Fruit fly (Drosophila melanogaster) whole organism, embryonic: ENCODE data around the gene CG10470.

Experiments
- Adf1 ChIP-seq: fragments of 200-800 bp; sonication (Bioruptor generic); IDR thresholded peaks from 2 replicates; pipeline ENCODE4 v1.3.6; 2022; ENCODE audit warnings: missing biosample characterization, missing genetic modification characterization
- CG10209 ChIP-seq: fragments of 200-800 bp; sonication (Bioruptor generic); optimal IDR thresholded peaks from 3 replicates; lab custom pipeline; 2017; ENCODE audit warnings: missing biosample characterization, mild to moderate bottlenecking, missing genetic modification characterization, missing genetic modification reagents
- CG10565 ChIP-seq: fragments of 200-800 bp; sonication (Bioruptor generic); optimal IDR thresholded peaks from 3 replicates; lab custom pipeline; 2016; ENCODE audit warnings: missing biosample characterization, mild to moderate bottlenecking, missing genetic modification characterization
- CG11695 ChIP-seq: fragments of 200-800 bp; sonication (Bioruptor generic); IDR thresholded peaks from 3 replicates; pipeline ENCODE4 v1.3.6; 2022; ENCODE audit warnings: missing biosample characterization, missing genetic modification characterization
- CG12299 ChIP-seq: fragments of 200-800 bp; sonication (Bioruptor generic); optimal IDR thresholded peaks from 2 replicates; lab custom pipeline; 2018; ENCODE audit warnings: missing biosample characterization, mild to moderate bottlenecking, missing genetic modification characterization
- CG14710 ChIP-seq: fragments of 200-800 bp; sonication (Bioruptor generic); optimal IDR thresholded peaks from 3 replicates; lab custom pipeline; 2019; ENCODE audit warnings: missing biosample characterization, mild to moderate bottlenecking, missing genetic modification characterization, moderate library complexity
- CG15073 ChIP-seq: fragments of 200-800 bp; sonication (Bioruptor generic); optimal IDR thresholded peaks from 2 replicates; lab custom pipeline; 2016; ENCODE audit warnings: missing biosample characterization, missing genetic modification characterization
- CG17361 ChIP-seq: fragments of 200-800 bp; sonication (Bioruptor generic); IDR thresholded peaks from 3 replicates; pipeline ENCODE4 v1.3.6; 2022; ENCODE audit warnings: missing biosample characterization, missing genetic modification characterization
- CG30431 ChIP-seq: fragments of 200-800 bp; sonication (Bioruptor generic); optimal IDR thresholded peaks from 2 replicates; lab custom pipeline; 2017; ENCODE audit warnings: missing biosample characterization, missing genetic modification characterization
- CG3995 ChIP-seq: fragments of 200-800 bp; sonication (Bioruptor generic); optimal IDR thresholded peaks from 3 replicates; lab custom pipeline; 2016; ENCODE audit warnings: missing biosample characterization, missing genetic modification characterization
- CG5180 ChIP-seq: fragments of 200-800 bp; sonication (Bioruptor generic); optimal IDR thresholded peaks from 3 replicates; lab custom pipeline; 2017; ENCODE audit warnings: missing biosample characterization, missing genetic modification characterization, mild to moderate bottlenecking, moderate library complexity, missing genetic modification reagents
- CG6683 ChIP-seq: fragments of 200-800 bp; sonication (Bioruptor generic); optimal IDR thresholded peaks from 2 replicates; lab custom pipeline; 2017; ENCODE audit warnings: missing biosample characterization, mild to moderate bottlenecking, missing genetic modification characterization, missing genetic modification reagents
- CG6791 ChIP-seq: fragments of 200-800 bp; sonication (Bioruptor generic); IDR thresholded peaks from 3 replicates; pipeline ENCODE4 v1.3.6; 2022; ENCODE audit warnings: missing biosample characterization, missing genetic modification characterization; ENCODE audit not compliant: partially characterized antibody
- CG7928 ChIP-seq: fragments of 200-800 bp; sonication (Bioruptor generic); optimal IDR thresholded peaks from 2 replicates; lab custom pipeline; 2017; ENCODE audit warnings: missing biosample characterization, mild to moderate bottlenecking, missing genetic modification characterization
- CG7963 ChIP-seq: fragments of 200-800 bp; sonication (Bioruptor generic); IDR thresholded peaks from 3 replicates; pipeline ENCODE4 v1.3.6; 2022; ENCODE audit warnings: missing biosample characterization, missing genetic modification characterization; ENCODE audit not compliant: partially characterized antibody
- CG8388 ChIP-seq: fragments of 200-800 bp; sonication (Bioruptor generic); optimal IDR thresholded peaks from 2 replicates; lab custom pipeline; 2019; ENCODE audit warnings: missing biosample characterization, mild to moderate bottlenecking, missing genetic modification characterization, moderate library complexity
- CG9797 ChIP-seq: fragments of 200-800 bp; sonication (Bioruptor generic); optimal IDR thresholded peaks from 3 replicates; lab custom pipeline; 2018; ENCODE audit warnings: missing biosample characterization, mild to moderate bottlenecking, missing genetic modification characterization
- Dip2 ChIP-seq: fragments of 200-800 bp; sonication (Bioruptor generic); IDR thresholded peaks from 2 replicates; pipeline ENCODE4 v1.3.6; 2022; ENCODE audit warnings: missing biosample characterization, missing genetic modification characterization
- Dll ChIP-seq: fragments of 200-800 bp; sonication (Bioruptor generic); IDR thresholded peaks from 4 replicates; pipeline ENCODE4 v1.3.6; 2022; ENCODE audit warnings: missing biosample characterization, missing genetic modification characterization; ENCODE audit not compliant: partially characterized antibody
- E2f1 ChIP-seq: fragments of 200-800 bp; sonication (Bioruptor generic); IDR thresholded peaks from 2 replicates; pipeline ENCODE4 v1.3.6; 2022; ENCODE audit warnings: missing biosample characterization, missing genetic modification characterization
- E2f2 ChIP-seq: fragments of 200-800 bp; sonication (Bioruptor generic); IDR thresholded peaks from 2 replicates; pipeline ENCODE4 v1.3.6; 2022; ENCODE audit warnings: missing biosample characterization, missing genetic modification characterization
- Hey ChIP-seq: fragments of 200-800 bp; sonication (Bioruptor generic); optimal IDR thresholded peaks from 3 replicates; lab custom pipeline; 2018; ENCODE audit warnings: missing biosample characterization, mild to moderate bottlenecking, missing genetic modification characterization
- Jarid2 ChIP-seq: fragments of 200-800 bp; sonication (Bioruptor generic); optimal IDR thresholded peaks from 3 replicates; lab custom pipeline; 2017; ENCODE audit warnings: mild to moderate bottlenecking, missing biosample characterization, missing genetic modification reagents, missing genetic modification characterization
- Lhr ChIP-seq: fragments of 200-800 bp; sonication (Bioruptor generic); optimal IDR thresholded peaks from 3 replicates; lab custom pipeline; 2017; ENCODE audit warnings: mild to moderate bottlenecking, missing biosample characterization, missing genetic modification reagents, missing genetic modification characterization
- Lim3 ChIP-seq: fragments of 200-800 bp; sonication (Bioruptor generic); IDR thresholded peaks from 2 replicates; pipeline ENCODE4 v1.3.6; 2022; ENCODE audit warnings: missing biosample characterization, missing genetic modification characterization
- MBD-R2 ChIP-seq: fragments of 200-800 bp; sonication (Bioruptor generic); IDR thresholded peaks from 2 replicates; pipeline ENCODE4 v1.3.6; 2022; ENCODE audit warnings: missing biosample characterization, missing genetic modification characterization
- Nf-YC ChIP-seq: fragments of 200-800 bp; optimal IDR thresholded peaks from 3 replicates; lab custom pipeline; 2019; ENCODE audit warnings: missing biosample characterization, mild to moderate bottlenecking, missing genetic modification characterization, moderate library complexity
- Rx ChIP-seq: fragments of 200-800 bp; sonication (Bioruptor generic); IDR thresholded peaks from 2 replicates; pipeline ENCODE4 v1.3.6; 2022; ENCODE audit warnings: missing biosample characterization, missing genetic modification characterization
- Usf ChIP-seq: fragments of 200-800 bp; sonication (Bioruptor generic); optimal IDR thresholded peaks from 2 replicates; lab custom pipeline; 2017; ENCODE audit warnings: missing genotype, missing biosample characterization, missing genetic modification characterization
- Xbp1 ChIP-seq: fragments of 200-800 bp; sonication (Bioruptor generic); optimal IDR thresholded peaks from 3 replicates; lab custom pipeline; 2016; ENCODE audit warnings: missing biosample characterization, mild to moderate bottlenecking, missing genetic modification characterization
- Xrp1 ChIP-seq: fragments of 200-800 bp; sonication (Bioruptor generic); IDR thresholded peaks from 2 replicates; pipeline ENCODE4 v1.3.6; 2022; ENCODE audit warnings: missing biosample characterization, missing genetic modification characterization
- al ChIP-seq: fragments of 200-800 bp; sonication (Bioruptor generic); IDR thresholded peaks from 2 replicates; pipeline ENCODE4 v1.3.6; 2022; ENCODE audit warnings: missing biosample characterization, missing genetic modification characterization
- ara ChIP-seq: fragments of 200-800 bp; sonication (Bioruptor generic); IDR thresholded peaks from 2 replicates; pipeline ENCODE4 v1.3.6; 2022; ENCODE audit warnings: missing biosample characterization, missing genetic modification characterization
- bowl ChIP-seq: fragments of 200-800 bp; sonication (Bioruptor generic); IDR thresholded peaks from 2 replicates; pipeline ENCODE4 v1.3.6; 2022; ENCODE audit warnings: missing biosample characterization, missing genetic modification characterization
- croc ChIP-seq: fragments of 200-800 bp; sonication (Bioruptor generic); conservative IDR thresholded peaks from 3 replicates; pipeline ENCODE4 v1.3.6; 2022; ENCODE audit warnings: missing biosample characterization, missing genetic modification characterization
- da ChIP-seq: fragments of 200-800 bp; sonication (Bioruptor generic); optimal IDR thresholded peaks from 2 replicates; lab custom pipeline; 2016; ENCODE audit warnings: missing biosample characterization, missing genetic modification characterization
- danr ChIP-seq: fragments of 200-800 bp; sonication (Bioruptor generic); IDR thresholded peaks from 2 replicates; pipeline ENCODE4 v1.3.6; 2022; ENCODE audit warnings: missing biosample characterization, missing genetic modification characterization
- dmrt11E ChIP-seq: fragments of 200-800 bp; sonication (Bioruptor generic); optimal IDR thresholded peaks from 3 replicates; lab custom pipeline; 2018; ENCODE audit warnings: missing biosample characterization, mild to moderate bottlenecking, missing genetic modification characterization, moderate library complexity
- eyg ChIP-seq: fragments of 200-800 bp; sonication (Bioruptor generic); optimal IDR thresholded peaks from 3 replicates; lab custom pipeline; 2016; ENCODE audit warnings: missing biosample characterization, missing genetic modification characterization
- ftz-f1 ChIP-seq: fragments of 200-800 bp; sonication (Bioruptor generic); optimal IDR thresholded peaks from 2 replicates; lab custom pipeline; 2016; ENCODE audit warnings: missing biosample characterization, missing genetic modification characterization
- gt ChIP-seq: fragments of 200-800 bp; sonication (Bioruptor generic); IDR thresholded peaks from 2 replicates; pipeline ENCODE4 v1.3.6; 2022; ENCODE audit warnings: missing biosample characterization, missing genetic modification characterization
- kay ChIP-seq: fragments of 200-800 bp; sonication (Bioruptor generic); optimal IDR thresholded peaks from 2 replicates; lab custom pipeline; 2016; ENCODE audit warnings: missing biosample characterization, missing genetic modification characterization
- onecut ChIP-seq: fragments of 200-800 bp; sonication (Bioruptor generic); IDR thresholded peaks from 2 replicates; pipeline ENCODE4 v1.3.6; 2022; ENCODE audit warnings: missing biosample characterization, missing genetic modification characterization
- pros ChIP-seq: fragments of 200-800 bp; sonication (Bioruptor generic); optimal IDR thresholded peaks from 3 replicates; lab custom pipeline; 2019; ENCODE audit warnings: missing biosample characterization, mild to moderate bottlenecking, missing genetic modification characterization, moderate library complexity
- run ChIP-seq: fragments of 200-800 bp; sonication (Bioruptor generic); optimal IDR thresholded peaks from 3 replicates; lab custom pipeline; 2018; ENCODE audit warnings: missing biosample characterization, mild to moderate bottlenecking, missing genetic modification characterization
- sens ChIP-seq: fragments of 200-800 bp; sonication (Bioruptor generic); peaks from one replicate; lab custom pipeline; 2016; ENCODE audit warnings: missing biosample characterization, missing genetic modification characterization
- slou ChIP-seq: fragments of 200-800 bp; sonication (Bioruptor generic); optimal IDR thresholded peaks from 3 replicates; lab custom pipeline; 2016; ENCODE audit warnings: missing biosample characterization, missing genetic modification characterization
- tna ChIP-seq: fragments of 200-800 bp; sonication (Bioruptor generic); IDR thresholded peaks from 2 replicates; pipeline ENCODE4 v1.3.6; 2022; ENCODE audit warnings: missing biosample characterization, missing genetic modification characterization; ENCODE audit not compliant: partially characterized antibody
- vfl ChIP-seq: fragments of 200-800 bp; sonication (Bioruptor generic); optimal IDR thresholded peaks from 2 replicates; lab custom pipeline; 2016; ENCODE audit warnings: missing biosample characterization, missing genetic modification characterization
- vnd ChIP-seq: fragments of 200-800 bp; sonication (Bioruptor generic); IDR thresholded peaks from 3 replicates; pipeline ENCODE4 v1.3.6; 2022; ENCODE audit warnings: missing biosample characterization, missing genetic modification characterization; ENCODE audit not compliant: partially characterized antibody
- wek ChIP-seq: fragments of 200-800 bp; sonication (Bioruptor generic); optimal IDR thresholded peaks from 3 replicates; lab custom pipeline; 2018; ENCODE audit warnings: missing biosample characterization, mild to moderate bottlenecking, missing genetic modification characterization, moderate library complexity
- z ChIP-seq: fragments of 200-800 bp; sonication (Bioruptor generic); IDR thresholded peaks from 3 replicates; pipeline ENCODE4 v1.3.6; 2022; ENCODE audit warnings: missing biosample characterization, missing genetic modification characterization

The CG10470 gene

dm6 chr2L:19019160-19019592 is 29.7 kb upstream of the CG10470 start (continued):
- TF ChIP-seq croc (GFP tag; lab: Robert Waterston, UW) (no peak), CG17361 (GFP tag; lab: Robert Waterston, UW) (peak; percentile 70; the same call in 2 of the 3 replicates), ara (GFP tag; lab: Robert Waterston, UW) (no peak), CG6791 (GFP tag; lab: Robert Waterston, UW) (no peak), da (GFP tag; lab: Kevin White, UChicago) (no peak), danr (GFP tag; lab: Robert Waterston, UW) (no peak), run (tag; lab: Kevin White, UChicago) (no peak), Jarid2 (no peak), Adf1 (GFP tag; lab: Robert Waterston, UW) (no peak), wek (no peak), CG7963 (GFP tag; lab: Robert Waterston, UW) (no peak), slou (GFP tag; lab: Kevin White, UChicago) (peak; percentile 2), bowl (GFP tag; lab: Robert Waterston, UW) (no peak), Lim3 (GFP tag; lab: Robert Waterston, UW) (no peak), CG30431 (GFP tag; lab: Kevin White, UChicago) (no peak), Xbp1 (GFP tag; lab: Kevin White, UChicago) (peak; percentile 9), gt (GFP tag; lab: Robert Waterston, UW) (no peak), Usf (GFP tag; lab: Kevin White, UChicago) (no peak), tna (no peak), E2f2 (GFP tag; lab: Robert Waterston, UW) (no peak), CG10209 (peak; percentile 25), CG8388 (no peak), vnd (GFP tag; lab: Robert Waterston, UW) (no peak), CG10565 (GFP tag; lab: Kevin White, UChicago) (no peak), Dip2 (GFP tag; lab: Robert Waterston, UW) (no peak), CG9797 (GFP tag; lab: Kevin White, UChicago) (no peak), CG11695 (no peak), Lhr (GFP tag; lab: Kevin White, UChicago) (no peak), ftz-f1 (GFP tag; lab: Kevin White, UChicago) (no peak), eyg (GFP tag; lab: Kevin White, UChicago) (no peak), CG3995 (GFP tag; lab: Kevin White, UChicago) (no peak), Xrp1 (GFP tag; lab: Robert Waterston, UW) (no peak), CG15073 (no peak), Rx (GFP tag; lab: Robert Waterston, UW) (no peak), Dll (GFP tag; lab: Robert Waterston, UW) (no peak), Hey (tag; lab: Kevin White, UChicago) (no peak), sens (peak; percentile 84), CG14710 (tag; lab: Kevin White, UChicago) (peak; percentile 35), CG7928 (no peak), CG12299 (tag; lab: Kevin White, UChicago) (no peak), kay (no peak), pros (GFP tag; lab: Kevin White, UChicago) (no peak), dmrt11E (tag; lab: Kevin White, UChicago) (no peak), E2f1 (GFP tag; lab: Robert Waterston, UW) (no peak), vfl (GFP tag; lab: Kevin White, UChicago) (no peak), al (GFP tag; lab: Robert Waterston, UW) (no peak), Nf-YC (peak; percentile 14), MBD-R2 (GFP tag; lab: Robert Waterston, UW) (no peak), CG5180 (GFP tag; lab: Kevin White, UChicago) (peak; percentile 10), onecut (GFP tag; lab: Robert Waterston, UW) (no peak), CG6683 (GFP tag; lab: Kevin White, UChicago) (no peak), z (GFP tag; lab: Robert Waterston, UW) (no peak)
